Worm (Caenorhabditis elegans) whole organism, midembryonic: ENCODE results near the gene fbxb-64.
"Not testable (repeated sequence)": the region's sequence is repeated elsewhere in the genome, so short reads cannot be mapped to it uniquely, and the experiment has no call there.

Source experiments
- T22C8.4 ChIP-seq: fragments of 200-800 bp; sonication (Bioruptor generic); IDR thresholded peaks from 2 replicates; pipeline ENCODE4 v1.3.6; 2022; ENCODE audit warnings: missing genetic modification characterization, missing compliant biosample characterization
- cog-1 ChIP-seq: sonication (generic microtip); optimal IDR thresholded peaks from 2 replicates; lab custom pipeline; 2016; ENCODE audit warnings: missing genetic modification characterization, missing compliant biosample characterization
- flt-1 ChIP-seq: fragments of 200-800 bp; sonication (Bioruptor generic); IDR thresholded peaks from 2 replicates; pipeline ENCODE4 v1.3.6; 2022; ENCODE audit warnings: missing genetic modification characterization, missing compliant biosample characterization
- med-1 ChIP-seq: sonication (generic microtip); optimal IDR thresholded peaks from 2 replicates; lab custom pipeline; 2017; ENCODE audit warnings: missing genetic modification characterization, mild to moderate bottlenecking, missing compliant biosample characterization, antibody characterized with exemption, missing genetic modification reagents; ENCODE audit not compliant: insufficient read depth
- ztf-23 ChIP-seq: fragments of 200-800 bp; sonication (Bioruptor generic); IDR thresholded peaks from 2 replicates; pipeline ENCODE4 v1.3.6; 2022; ENCODE audit warnings: missing genetic modification reagents, missing genetic modification characterization, missing compliant biosample characterization
- ztf-29 ChIP-seq: fragments of 200-800 bp; sonication (Bioruptor generic); IDR thresholded peaks from 2 replicates; pipeline ENCODE4 v1.3.6; 2022; ENCODE audit warnings: missing genetic modification reagents, missing genetic modification characterization, missing compliant biosample characterization

DNA sequence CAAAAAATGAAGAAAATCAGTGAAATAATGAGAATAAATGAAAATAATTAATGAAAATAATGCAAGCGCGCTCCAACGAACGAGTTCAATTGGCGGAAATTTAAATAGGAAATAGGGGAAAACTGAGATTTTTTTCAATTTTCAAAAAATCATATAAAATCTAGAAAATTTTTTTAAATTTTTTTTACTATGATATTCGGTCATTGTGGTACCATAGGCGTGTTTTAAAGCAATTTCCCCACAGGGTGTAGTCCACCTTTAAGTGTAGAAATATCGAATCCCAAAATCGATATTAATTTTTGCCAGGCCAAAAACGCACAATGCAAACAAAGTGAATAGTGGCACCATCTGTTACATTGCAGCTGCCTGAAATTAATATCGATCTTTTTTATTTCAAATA lies 48.9 kb upstream of the fbxb-64 start, which contains the start of gene F21D9.1:
- TF ChIP-seq flt-1 (GFP tag; lab: Robert Waterston, UW); T22C8.4 (GFP tag; lab: Robert Waterston, UW); med-1; ztf-29 (GFP tag; lab: Robert Waterston, UW); cog-1 (tag; lab: Kevin White, UChicago); ztf-23 (GFP tag; lab: Robert Waterston, UW): not testable (repeated sequence)
